Worm (Caenorhabditis elegans): ENCODE measurements around the gene sel-12.

DNA sequence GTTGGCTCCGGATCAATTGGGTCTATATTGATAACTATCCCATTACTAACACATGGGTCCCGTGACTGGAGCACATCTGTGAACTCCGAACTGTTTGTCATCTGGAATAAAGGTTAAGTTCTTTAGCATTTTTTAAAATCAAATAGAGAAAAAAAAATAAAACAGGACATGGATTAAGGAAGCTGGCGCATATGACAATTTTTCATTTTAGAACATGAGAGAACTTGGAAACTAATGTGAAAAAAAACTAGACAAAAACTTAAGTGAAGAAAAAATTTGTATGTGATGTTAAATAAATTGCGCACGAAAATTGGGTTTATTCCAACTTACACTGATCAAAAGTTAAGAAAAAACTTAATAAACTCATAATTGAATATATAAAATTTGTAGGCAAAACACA is 33.1 kb downstream of the sel-12 start, which contains the start of gene sms-2:
- TF ChIP-seq him-1 (tag; optimal IDR thresholded peaks at IDR 0.05) (no peak), dao-5 (tag; optimal IDR thresholded peaks at IDR 0.05) (no peak), W03F9.2 (tag; optimal IDR thresholded peaks at IDR 0.05) (no peak)

Measured in whole organism, L4/young adult.